Fruit fly (Drosophila melanogaster) whole organism, embryonic: ENCODE data around the gene Srp14.

Source experiments
- Ada2b ChIP-seq: fragments of 200-800 bp; sonication (Bioruptor generic); IDR thresholded peaks from 2 replicates; pipeline ENCODE4 v1.3.6; 2022; ENCODE audit warnings: missing biosample characterization, missing genetic modification characterization
- Aef1 ChIP-seq: fragments of 200-800 bp; sonication (Bioruptor generic); IDR thresholded peaks from 3 replicates; pipeline ENCODE4 v1.3.6; 2022; ENCODE audit warnings: missing biosample characterization, missing genetic modification characterization
- C15 ChIP-seq: fragments of 200-800 bp; sonication (Bioruptor generic); IDR thresholded peaks from 3 replicates; pipeline ENCODE4 v1.3.6; 2022; ENCODE audit warnings: missing biosample characterization, missing genetic modification characterization
- CG10543 ChIP-seq: fragments of 200-800 bp; sonication (Bioruptor generic); optimal IDR thresholded peaks from 3 replicates; lab custom pipeline; 2017; ENCODE audit warnings: missing biosample characterization, mild to moderate bottlenecking, missing genetic modification characterization, moderate library complexity
- CG11398 ChIP-seq: fragments of 200-800 bp; sonication (Bioruptor generic); optimal IDR thresholded peaks from 2 replicates; lab custom pipeline; 2016; ENCODE audit warnings: missing biosample characterization, missing genetic modification characterization
- CG11504 ChIP-seq: fragments of 200-800 bp; sonication (Bioruptor generic); optimal IDR thresholded peaks from 3 replicates; lab custom pipeline; 2019; ENCODE audit warnings: missing biosample characterization, mild to moderate bottlenecking, missing genetic modification characterization, moderate library complexity
- CG12071 ChIP-seq: fragments of 200-800 bp; sonication (Bioruptor generic); optimal IDR thresholded peaks from 3 replicates; lab custom pipeline; 2018; ENCODE audit warnings: missing biosample characterization, mild to moderate bottlenecking, missing genetic modification characterization
- CG12391 ChIP-seq: fragments of 200-800 bp; sonication (Bioruptor generic); optimal IDR thresholded peaks from 3 replicates; lab custom pipeline; 2018; ENCODE audit warnings: missing biosample characterization, mild to moderate bottlenecking, missing genetic modification characterization, moderate library complexity
- CG13424 ChIP-seq: fragments of 200-800 bp; sonication (Bioruptor generic); optimal IDR thresholded peaks from 2 replicates; lab custom pipeline; 2019; ENCODE audit warnings: missing biosample characterization, mild to moderate bottlenecking, missing genetic modification characterization, moderate library complexity
- CG14014 ChIP-seq: fragments of 200-800 bp; sonication (Bioruptor generic); IDR thresholded peaks from 2 replicates; pipeline ENCODE4 v1.3.6; 2022; ENCODE audit warnings: missing biosample characterization, missing genetic modification characterization
- CG15479 ChIP-seq: fragments of 200-800 bp; sonication (Bioruptor generic); optimal IDR thresholded peaks from 3 replicates; lab custom pipeline; 2019; ENCODE audit warnings: missing biosample characterization, mild to moderate bottlenecking, missing genetic modification characterization, moderate library complexity
- CG17612 ChIP-seq: fragments of 200-800 bp; sonication (Bioruptor generic); IDR thresholded peaks from 2 replicates; pipeline ENCODE4 v1.3.6; 2022; ENCODE audit warnings: missing biosample characterization, missing genetic modification characterization
- CG18619 ChIP-seq: fragments of 200-800 bp; sonication (Bioruptor generic); optimal IDR thresholded peaks from 3 replicates; lab custom pipeline; 2017; ENCODE audit warnings: missing biosample characterization, mild to moderate bottlenecking, missing genetic modification characterization
- CG18764 ChIP-seq: fragments of 200-800 bp; sonication (Bioruptor generic); optimal IDR thresholded peaks from 3 replicates; lab custom pipeline; 2016; ENCODE audit warnings: missing biosample characterization, missing genetic modification characterization
- CG2120 ChIP-seq: fragments of 200-800 bp; sonication (Bioruptor generic); optimal IDR thresholded peaks from 3 replicates; lab custom pipeline; 2016; ENCODE audit warnings: missing biosample characterization, missing genetic modification characterization
- CG3065 ChIP-seq: fragments of 200-800 bp; sonication (Bioruptor generic); optimal IDR thresholded peaks from 2 replicates; lab custom pipeline; 2016; ENCODE audit warnings: missing biosample characterization, missing genetic modification characterization
- CG3281 ChIP-seq: fragments of 200-800 bp; sonication (Bioruptor generic); optimal IDR thresholded peaks from 3 replicates; lab custom pipeline; 2017; ENCODE audit warnings: missing biosample characterization, mild to moderate bottlenecking, missing genetic modification characterization
- CG4617 ChIP-seq: fragments of 200-800 bp; sonication (Bioruptor generic); optimal IDR thresholded peaks from 3 replicates; lab custom pipeline; 2016; ENCODE audit warnings: missing biosample characterization, missing genetic modification characterization, borderline replicate concordance
- CG4820 ChIP-seq: fragments of 200-800 bp; sonication (Bioruptor generic); optimal IDR thresholded peaks from 3 replicates; lab custom pipeline; 2016; ENCODE audit warnings: missing biosample characterization, missing genetic modification characterization
- CG5953 ChIP-seq: fragments of 200-800 bp; sonication (Bioruptor generic); IDR thresholded peaks from 2 replicates; pipeline ENCODE4 v1.3.6; 2022; ENCODE audit warnings: missing biosample characterization, missing genetic modification characterization
- CG6813 ChIP-seq: fragments of 200-800 bp; sonication (Bioruptor generic); optimal IDR thresholded peaks from 2 replicates; lab custom pipeline; 2017; ENCODE audit warnings: missing biosample characterization, missing genetic modification characterization, mild to moderate bottlenecking, moderate library complexity, missing genetic modification reagents
- CG8944 ChIP-seq: fragments of 200-800 bp; sonication (Bioruptor generic); optimal IDR thresholded peaks from 3 replicates; lab custom pipeline; 2016; ENCODE audit warnings: missing biosample characterization, missing genetic modification characterization
- CG9727 ChIP-seq: fragments of 200-800 bp; sonication (Bioruptor generic); optimal IDR thresholded peaks from 3 replicates; lab custom pipeline; 2017; ENCODE audit warnings: missing biosample characterization, mild to moderate bottlenecking, missing genetic modification characterization
- Dll ChIP-seq: fragments of 200-800 bp; sonication (Bioruptor generic); IDR thresholded peaks from 4 replicates; pipeline ENCODE4 v1.3.6; 2022; ENCODE audit warnings: missing biosample characterization, missing genetic modification characterization; ENCODE audit not compliant: partially characterized antibody
- GATAe ChIP-seq: fragments of 200-800 bp; sonication (Bioruptor generic); conservative IDR thresholded peaks from 2 replicates; pipeline ENCODE4 v1.3.6; 2022; ENCODE audit warnings: missing biosample characterization, missing genetic modification characterization
- HmgZ ChIP-seq: fragments of 200-800 bp; sonication (Bioruptor generic); optimal IDR thresholded peaks from 2 replicates; lab custom pipeline; 2018; ENCODE audit warnings: missing biosample characterization, mild to moderate bottlenecking, missing genetic modification characterization
- Hr51 ChIP-seq, 2 experiments: fragments of 200-800 bp; sonication (Bioruptor generic); optimal IDR thresholded peaks; 2 replicates in 1 of 2; 3 replicates in 1 of 2; lab custom pipeline; 2016 to 2018; ENCODE audit warnings: missing biosample characterization in 2 of 2, missing genetic modification characterization in 2 of 2, mild to moderate bottlenecking in 1 of 2, moderate library complexity in 1 of 2
- Mes4 ChIP-seq: fragments of 200-800 bp; sonication (Bioruptor generic); optimal IDR thresholded peaks from 2 replicates; lab custom pipeline; 2016; ENCODE audit warnings: missing biosample characterization, missing genetic modification characterization
- Mrtf ChIP-seq: fragments of 200-800 bp; sonication (Bioruptor generic); IDR thresholded peaks from 3 replicates; pipeline ENCODE4 v1.3.6; 2022; ENCODE audit warnings: missing biosample characterization, missing genetic modification characterization
- Nf-YB ChIP-seq: fragments of 200-800 bp; sonication (Bioruptor generic); optimal IDR thresholded peaks from 3 replicates; lab custom pipeline; 2019; ENCODE audit warnings: missing biosample characterization, mild to moderate bottlenecking, missing genetic modification characterization, moderate library complexity
- Ravus ChIP-seq: fragments of 200-800 bp; sonication (Bioruptor generic); IDR thresholded peaks from 2 replicates; pipeline ENCODE4 v1.3.6; 2022; ENCODE audit warnings: missing biosample characterization, missing genetic modification characterization
- Six4 ChIP-seq: fragments of 200-800 bp; sonication (Bioruptor generic); optimal IDR thresholded peaks from 2 replicates; lab custom pipeline; 2016; ENCODE audit warnings: missing biosample characterization, missing genetic modification characterization
- Spps ChIP-seq: fragments of 200-800 bp; sonication (Bioruptor generic); optimal IDR thresholded peaks from 2 replicates; lab custom pipeline; 2018; ENCODE audit warnings: missing biosample characterization, mild to moderate bottlenecking, missing genetic modification characterization
- TFAM ChIP-seq: fragments of 200-800 bp; sonication (Bioruptor generic); optimal IDR thresholded peaks from 2 replicates; lab custom pipeline; 2017; ENCODE audit warnings: missing biosample characterization, missing genetic modification characterization, inconsistent platforms
- Xrp1 ChIP-seq: fragments of 200-800 bp; sonication (Bioruptor generic); IDR thresholded peaks from 2 replicates; pipeline ENCODE4 v1.3.6; 2022; ENCODE audit warnings: missing biosample characterization, missing genetic modification characterization
- ato ChIP-seq: fragments of 200-800 bp; sonication (Bioruptor generic); IDR thresholded peaks from 2 replicates; pipeline ENCODE4 v1.3.6; 2022; ENCODE audit warnings: missing biosample characterization, missing genetic modification characterization; ENCODE audit not compliant: partially characterized antibody
- btn ChIP-seq: fragments of 200-800 bp; sonication (Bioruptor generic); optimal IDR thresholded peaks from 2 replicates; lab custom pipeline; 2016; ENCODE audit warnings: missing biosample characterization, missing genetic modification characterization
- cg ChIP-seq: fragments of 200-800 bp; sonication (Bioruptor generic); optimal IDR thresholded peaks from 3 replicates; lab custom pipeline; 2019; ENCODE audit warnings: missing biosample characterization, mild to moderate bottlenecking, missing genetic modification characterization, moderate library complexity
- croc ChIP-seq: fragments of 200-800 bp; sonication (Bioruptor generic); conservative IDR thresholded peaks from 3 replicates; pipeline ENCODE4 v1.3.6; 2022; ENCODE audit warnings: missing biosample characterization, missing genetic modification characterization
- dmrt99B ChIP-seq: fragments of 200-800 bp; sonication (Bioruptor generic); optimal IDR thresholded peaks from 2 replicates; lab custom pipeline; 2018; ENCODE audit warnings: missing biosample characterization, mild to moderate bottlenecking, missing genetic modification characterization, moderate library complexity
- hbn ChIP-seq: fragments of 200-800 bp; sonication (Bioruptor generic); IDR thresholded peaks from 2 replicates; pipeline ENCODE4 v1.3.6; 2022; ENCODE audit warnings: missing biosample characterization, missing genetic modification characterization; ENCODE audit not compliant: partially characterized antibody
- hth ChIP-seq: fragments of >200 bp; optimal IDR thresholded peaks from 2 replicates; lab custom pipeline; 2017; ENCODE audit warnings: inconsistent platforms
- luna ChIP-seq: fragments of 200-800 bp; sonication (Bioruptor generic); optimal IDR thresholded peaks from 2 replicates; lab custom pipeline; 2016; ENCODE audit warnings: missing biosample characterization, missing genetic modification characterization
- scrt ChIP-seq: fragments of 200-800 bp; sonication (Bioruptor generic); optimal IDR thresholded peaks from 2 replicates; lab custom pipeline; 2018; ENCODE audit warnings: missing biosample characterization, mild to moderate bottlenecking, missing genetic modification characterization, moderate library complexity
- sob ChIP-seq: fragments of 200-800 bp; sonication (Bioruptor generic); IDR thresholded peaks from 2 replicates; pipeline ENCODE4 v1.3.6; 2022; ENCODE audit warnings: missing biosample characterization, missing genetic modification characterization
- sug ChIP-seq: fragments of 200-800 bp; optimal IDR thresholded peaks from 2 replicates; lab custom pipeline; 2019; ENCODE audit warnings: missing biosample characterization, mild to moderate bottlenecking, missing genetic modification characterization, moderate library complexity
- tna ChIP-seq: fragments of 200-800 bp; sonication (Bioruptor generic); IDR thresholded peaks from 2 replicates; pipeline ENCODE4 v1.3.6; 2022; ENCODE audit warnings: missing biosample characterization, missing genetic modification characterization; ENCODE audit not compliant: partially characterized antibody
- vfl ChIP-seq: fragments of 200-800 bp; sonication (Bioruptor generic); optimal IDR thresholded peaks from 2 replicates; lab custom pipeline; 2016; ENCODE audit warnings: missing biosample characterization, missing genetic modification characterization

Gene Srp14

DNA sequence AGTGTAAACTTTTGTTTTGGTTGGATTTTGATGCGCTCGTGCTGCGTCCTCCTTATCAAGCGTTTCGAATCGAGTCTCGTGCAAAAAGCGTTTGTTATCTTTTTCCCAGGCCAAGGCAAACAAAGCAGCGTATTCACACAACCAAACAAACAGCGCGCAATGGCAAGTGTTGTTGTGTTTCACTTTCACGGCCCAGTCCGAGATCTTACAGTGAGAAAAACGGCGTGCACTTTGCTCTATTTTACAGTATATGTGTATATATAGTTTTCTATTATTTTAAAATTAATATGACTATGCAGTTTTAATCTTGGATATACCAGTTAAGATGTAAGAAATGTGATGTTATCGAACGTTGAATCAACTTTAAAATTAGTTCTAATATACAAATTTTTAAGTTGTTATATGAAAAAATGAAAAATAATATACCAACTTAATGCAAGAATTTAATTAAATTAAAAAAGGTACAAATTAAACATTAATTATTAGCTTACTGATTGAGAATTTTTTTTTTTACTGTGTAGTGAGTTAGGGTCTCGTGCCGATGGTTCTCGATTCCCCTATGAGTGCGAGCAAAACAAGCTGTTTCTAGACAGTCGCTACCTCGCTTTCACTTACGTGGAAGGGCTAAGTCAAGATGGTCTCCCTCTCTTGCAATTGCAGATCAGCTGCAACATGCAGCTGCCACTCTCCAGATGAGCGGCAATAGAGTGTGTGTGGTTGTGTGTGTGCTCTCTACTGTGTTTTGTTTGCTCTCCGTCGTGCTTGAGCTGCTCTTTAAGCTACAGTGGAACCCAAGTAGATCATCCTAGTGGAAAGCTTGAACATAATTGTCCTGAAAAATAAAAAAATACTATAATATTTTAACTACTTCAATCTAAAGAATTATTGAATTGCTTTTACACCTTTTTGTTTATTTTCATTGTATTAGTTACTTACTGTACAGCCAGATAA is 14.6 kb downstream of the Srp14 start (continued):
- TF ChIP-seq Dll, result no peak
- TF ChIP-seq CG3281 (GFP tag; lab: Kevin White, UChicago), result peak; percentile 79
- no peak for TF ChIP-seq CG11398 (GFP tag; lab: Kevin White, UChicago)
- peak; percentile 56; the same call in 1 of the 3 replicates for TF ChIP-seq Mrtf (GFP tag; lab: Robert Waterston, UW)
- TF ChIP-seq Hr51 (GFP tag; optimal IDR thresholded peaks at IDR 0.05; lab: Kevin White, UChicago), result peak in 1 of 2 experiments; percentile 92
- TF ChIP-seq CG6813 (GFP tag; lab: Kevin White, UChicago), result peak; percentile 86
- TF ChIP-seq CG15479 (GFP tag; lab: Kevin White, UChicago), result peak; percentile 87
- peak; percentile 95 for TF ChIP-seq Spps (tag; lab: Kevin White, UChicago)
- TF ChIP-seq sug (tag; lab: Kevin White, UChicago), result peak; percentile 52
- TF ChIP-seq CG12071 (GFP tag; lab: Kevin White, UChicago), result no peak
- peak; percentile 96 for TF ChIP-seq CG12391 (tag; lab: Kevin White, UChicago)
- TF ChIP-seq btn, result no peak
- peak; percentile 91 for TF ChIP-seq Six4
- TF ChIP-seq Ada2b (GFP tag; lab: Robert Waterston, UW), result peak; percentile 67
- TF ChIP-seq CG10543 (GFP tag; lab: Kevin White, UChicago), result peak; percentile 72
- 0 out of 2 replicates have a peak, but pooled peaks have one; percentile 16 for TF ChIP-seq CG5953
- TF ChIP-seq CG11504 (tag; lab: Kevin White, UChicago), result peak; percentile 95
- peak; percentile 63 for TF ChIP-seq cg
- TF ChIP-seq Nf-YB (GFP tag; lab: Kevin White, UChicago), result peak; percentile 84
- TF ChIP-seq CG13424 (tag; lab: Kevin White, UChicago), result peak; percentile 93
- TF ChIP-seq CG4820, result peak; percentile 86
- peak; percentile 43 for TF ChIP-seq CG4617 (GFP tag; lab: Kevin White, UChicago)
- TF ChIP-seq luna, result no peak
- TF ChIP-seq CG2120 (GFP tag; lab: Kevin White, UChicago), result peak; percentile 55
- TF ChIP-seq Aef1, result peak; percentile 74
- TF ChIP-seq hth (lab: Kevin White, UChicago), result no peak
- TF ChIP-seq CG8944, result peak; percentile 21
- TF ChIP-seq CG18619 (GFP tag; lab: Kevin White, UChicago), result peak; percentile 85
- peak; percentile 31 for TF ChIP-seq TFAM (GFP tag; lab: Kevin White, UChicago)
- TF ChIP-seq GATAe, result no peak; the same call in 1 of the 2 replicates
- TF ChIP-seq CG14014 (GFP tag; lab: Robert Waterston, UW), result peak; percentile 68
- TF ChIP-seq Xrp1 (GFP tag; lab: Robert Waterston, UW), result peak; percentile 94
- TF ChIP-seq CG18764 (GFP tag; lab: Kevin White, UChicago), result peak; percentile 79
- peak; percentile 92 for TF ChIP-seq croc (GFP tag; lab: Robert Waterston, UW)
- TF ChIP-seq scrt (GFP tag; lab: Kevin White, UChicago), result peak; percentile 75
- peak; percentile 97 for TF ChIP-seq CG9727 (GFP tag; lab: Kevin White, UChicago)
- no peak for TF ChIP-seq Mes4 (GFP tag; lab: Kevin White, UChicago)
- TF ChIP-seq sob (GFP tag; lab: Robert Waterston, UW), result peak; percentile 33; the same call in 1 of the 2 replicates
- peak; percentile 66 for TF ChIP-seq Ravus
- no peak for TF ChIP-seq ato (GFP tag; lab: Robert Waterston, UW)
- no peak for TF ChIP-seq hbn (GFP tag; lab: Robert Waterston, UW)
- peak; percentile 97 for TF ChIP-seq dmrt99B (tag; lab: Kevin White, UChicago)
- TF ChIP-seq HmgZ (tag; lab: Kevin White, UChicago), result peak; percentile 50
- TF ChIP-seq C15 (GFP tag; lab: Robert Waterston, UW), result no peak
- TF ChIP-seq CG3065 (GFP tag; lab: Kevin White, UChicago), result peak; percentile 45
- no peak for TF ChIP-seq vfl
- TF ChIP-seq tna, result no peak
- TF ChIP-seq CG17612, result peak; percentile 27; the same call in 1 of the 2 replicates
